Worm (Caenorhabditis elegans) whole organism, L1 larva: ENCODE results near the gene B0035.21.

ENCODE experiments used
- C04F5.9 ChIP-seq: sonication (generic microtip); optimal IDR thresholded peaks from 2 replicates; lab custom pipeline; 2016; ENCODE audit warnings: missing genetic modification characterization, missing compliant biosample characterization
- C16A3.4 ChIP-seq: fragments of 150-350 bp; optimal IDR thresholded peaks from 2 replicates; lab custom pipeline; 2014; ENCODE audit warnings: missing biosample characterization, missing genetic modification characterization
- C34B4.2 ChIP-seq: sonication (generic microtip); optimal IDR thresholded peaks from 2 replicates; lab custom pipeline; 2017; ENCODE audit warnings: mild to moderate bottlenecking, missing genetic modification characterization, missing compliant biosample characterization
- aha-1 ChIP-seq: fragments of 150-350 bp; optimal IDR thresholded peaks from 2 replicates; lab custom pipeline; 2014; ENCODE audit warnings: missing biosample characterization, missing genetic modification characterization
- aly-2 ChIP-seq: fragments of 150-350 bp; optimal IDR thresholded peaks from 2 replicates; lab custom pipeline; 2014; ENCODE audit warnings: missing biosample characterization, missing genetic modification characterization
- ama-1 ChIP-seq: fragments of 150-350 bp; optimal IDR thresholded peaks from 2 replicates; lab custom pipeline; 2014
- ceh-8 ChIP-seq: fragments of 200-800 bp; sonication (Bioruptor generic); optimal IDR thresholded peaks from 2 replicates; lab custom pipeline; 2018; ENCODE audit warnings: mild to moderate bottlenecking, missing genetic modification characterization, moderate library complexity, missing compliant biosample characterization
- ces-1 ChIP-seq: fragments of 150-350 bp; optimal IDR thresholded peaks from 2 replicates; lab custom pipeline; 2014; ENCODE audit warnings: missing biosample characterization, missing genetic modification reagents, missing genetic modification characterization
- dsc-1 ChIP-seq: sonication (generic microtip); optimal IDR thresholded peaks from 2 replicates; lab custom pipeline; 2016; ENCODE audit warnings: mild to moderate bottlenecking, missing genetic modification characterization, missing compliant biosample characterization
- efl-1 ChIP-seq, 4 experiments: fragments of 150-350 bp; optimal IDR thresholded peaks in 3 of 4; peaks in 1 of 4; 1 replicate in 1 of 4; 2 replicates in 3 of 4; lab custom pipeline; 2014; ENCODE audit warnings: missing biosample characterization in 2 of 4, missing genetic modification characterization in 2 of 4, missing genetic modification reagents in 2 of 4
- elt-3 ChIP-seq, 6 experiments: fragments of 150-350 bp in 1 of 6; sonication (generic microtip); optimal IDR thresholded peaks; 2 replicates each; lab custom pipeline; 2017 to 2018; ENCODE audit warnings: missing biosample characterization in 6 of 6, missing genetic modification characterization in 6 of 6, inconsistent platforms in 1 of 6
- ets-5 ChIP-seq: fragments of 200-800 bp; sonication (Bioruptor generic); IDR thresholded peaks from 2 replicates; pipeline ENCODE4 v1.3.6; 2022; ENCODE audit warnings: missing genetic modification characterization, missing compliant biosample characterization
- fkh-10 ChIP-seq: sonication (generic microtip); optimal IDR thresholded peaks from 2 replicates; lab custom pipeline; 2017; ENCODE audit warnings: missing biosample characterization, missing genetic modification reagents, missing genetic modification characterization
- fos-1 ChIP-seq: fragments of 150-350 bp; optimal IDR thresholded peaks from 2 replicates; lab custom pipeline; 2014; ENCODE audit warnings: missing biosample characterization, missing genetic modification characterization
- grh-1 ChIP-seq: fragments of 200-800 bp; sonication (Bioruptor generic); IDR thresholded peaks from 2 replicates; pipeline ENCODE4 v1.3.6; 2022; ENCODE audit warnings: missing genetic modification reagents, missing genetic modification characterization, missing compliant biosample characterization
- hlh-4 ChIP-seq: sonication (generic microtip); optimal IDR thresholded peaks from 2 replicates; lab custom pipeline; 2016; ENCODE audit warnings: mild to moderate bottlenecking, missing genetic modification characterization, missing compliant biosample characterization
- isw-1 ChIP-seq: fragments of 200-800 bp; sonication (Bioruptor generic); IDR thresholded peaks from 2 replicates; pipeline ENCODE4 v1.3.6; 2022; ENCODE audit warnings: missing genetic modification characterization, missing compliant biosample characterization
- jun-1 ChIP-seq: fragments of 150-350 bp; optimal IDR thresholded peaks from 2 replicates; lab custom pipeline; 2014; ENCODE audit warnings: missing biosample characterization, missing genetic modification reagents, missing genetic modification characterization
- lin-13 ChIP-seq: fragments of 150-350 bp; optimal IDR thresholded peaks from 2 replicates; lab custom pipeline; 2014; ENCODE audit warnings: missing biosample characterization, missing genetic modification reagents, missing genetic modification characterization
- lin-15B ChIP-seq: fragments of 150-350 bp; sonication (generic microtip); optimal IDR thresholded peaks from 3 replicates; lab custom pipeline; 2014; ENCODE audit warnings: missing biosample characterization, missing genetic modification characterization
- lin-35 ChIP-seq, 2 experiments: fragments of 150-350 bp; optimal IDR thresholded peaks; 2 replicates each; lab custom pipeline; 2014; ENCODE audit warnings: missing biosample characterization in 2 of 2, missing genetic modification characterization in 2 of 2, missing genetic modification reagents in 2 of 2
- lsy-2 ChIP-seq, 2 experiments: fragments of 150-350 bp; optimal IDR thresholded peaks; 2 replicates each; lab custom pipeline; 2014; ENCODE audit warnings: missing biosample characterization in 2 of 2, missing genetic modification characterization in 2 of 2
- mab-9 ChIP-seq: fragments of 200-800 bp; sonication (Bioruptor generic); IDR thresholded peaks from 2 replicates; pipeline ENCODE4 v1.3.6; 2022; ENCODE audit warnings: missing genetic modification reagents, missing genetic modification characterization, missing compliant biosample characterization
- mdl-1 ChIP-seq, 2 experiments: fragments of 150-350 bp; optimal IDR thresholded peaks; 2 replicates each; lab custom pipeline; 2014 to 2017; ENCODE audit warnings: missing biosample characterization in 2 of 2, missing genetic modification characterization in 2 of 2, inconsistent platforms in 1 of 2
- mef-2 ChIP-seq: fragments of 150-350 bp; optimal IDR thresholded peaks from 2 replicates; lab custom pipeline; 2014; ENCODE audit warnings: missing biosample characterization, missing genetic modification characterization
- mep-1 ChIP-seq: fragments of 150-350 bp; optimal IDR thresholded peaks from 2 replicates; lab custom pipeline; 2014; ENCODE audit warnings: missing biosample characterization, missing genetic modification characterization
- nhr-11 ChIP-seq: fragments of 150-350 bp; optimal IDR thresholded peaks from 2 replicates; lab custom pipeline; 2014; ENCODE audit warnings: missing biosample characterization, missing genetic modification characterization
- nhr-12 ChIP-seq: sonication (generic microtip); optimal IDR thresholded peaks from 2 replicates; lab custom pipeline; 2017; ENCODE audit warnings: missing biosample characterization, missing genetic modification characterization
- nhr-19 ChIP-seq: fragments of 200-800 bp; sonication (Bioruptor generic); conservative IDR thresholded peaks from 2 replicates; pipeline ENCODE4 v1.3.6; 2022; ENCODE audit warnings: missing genetic modification characterization, missing compliant biosample characterization
- nhr-20 ChIP-seq: sonication (generic microtip); optimal IDR thresholded peaks from 2 replicates; lab custom pipeline; 2016; ENCODE audit warnings: mild to moderate bottlenecking, missing genetic modification characterization, missing compliant biosample characterization
- nhr-28 ChIP-seq: fragments of 150-350 bp; optimal IDR thresholded peaks from 2 replicates; lab custom pipeline; 2014; ENCODE audit warnings: missing biosample characterization, missing genetic modification characterization
- nhr-71 ChIP-seq: sonication (generic microtip); optimal IDR thresholded peaks from 2 replicates; lab custom pipeline; 2016; ENCODE audit warnings: mild to moderate bottlenecking, missing genetic modification characterization, moderate library complexity, missing compliant biosample characterization
- nhr-76 ChIP-seq: sonication (generic microtip); optimal IDR thresholded peaks from 2 replicates; lab custom pipeline; 2017; ENCODE audit warnings: missing biosample characterization, missing genetic modification characterization
- nhr-77 ChIP-seq: fragments of 150-350 bp; optimal IDR thresholded peaks from 2 replicates; lab custom pipeline; 2014; ENCODE audit warnings: missing biosample characterization, missing genetic modification characterization
- nhr-84 ChIP-seq: sonication (generic microtip); optimal IDR thresholded peaks from 2 replicates; lab custom pipeline; 2017; ENCODE audit warnings: missing biosample characterization, missing genetic modification characterization
- pag-3 ChIP-seq: sonication (generic microtip); optimal IDR thresholded peaks from 2 replicates; lab custom pipeline; 2017; ENCODE audit warnings: missing genetic modification characterization, mild to moderate bottlenecking, missing compliant biosample characterization, antibody characterized with exemption, borderline replicate concordance; ENCODE audit not compliant: insufficient read depth
- pax-3 ChIP-seq: fragments of 200-800 bp; sonication (Bioruptor generic); optimal IDR thresholded peaks from 2 replicates; lab custom pipeline; 2018; ENCODE audit warnings: mild to moderate bottlenecking, missing genetic modification characterization, moderate library complexity, missing compliant biosample characterization
- skn-1 ChIP-seq: fragments of 150-350 bp; optimal IDR thresholded peaks from 2 replicates; lab custom pipeline; 2014; ENCODE audit warnings: missing biosample characterization, missing genetic modification characterization
- snpc-4 ChIP-seq: fragments of 150-350 bp; optimal IDR thresholded peaks from 2 replicates; lab custom pipeline; 2014; ENCODE audit warnings: missing biosample characterization, missing genetic modification characterization
- sox-4 ChIP-seq: sonication (generic microtip); optimal IDR thresholded peaks from 2 replicates; lab custom pipeline; 2016; ENCODE audit warnings: missing genetic modification characterization, missing compliant biosample characterization
- swsn-7 ChIP-seq: sonication (generic microtip); optimal IDR thresholded peaks from 2 replicates; lab custom pipeline; 2016; ENCODE audit warnings: missing genetic modification characterization, missing compliant biosample characterization
- tlp-1 ChIP-seq: fragments of 150-350 bp; optimal IDR thresholded peaks from 2 replicates; lab custom pipeline; 2014; ENCODE audit warnings: missing biosample characterization, missing genetic modification characterization
- unc-130 ChIP-seq: fragments of 150-350 bp; optimal IDR thresholded peaks from 2 replicates; lab custom pipeline; 2017; ENCODE audit warnings: missing biosample characterization, missing genetic modification characterization, inconsistent platforms
- unc-30 ChIP-seq: sonication (generic microtip); optimal IDR thresholded peaks from 2 replicates; lab custom pipeline; 2017; ENCODE audit warnings: missing biosample characterization, missing genetic modification characterization
- unc-62 ChIP-seq: fragments of 150-350 bp; optimal IDR thresholded peaks from 2 replicates; lab custom pipeline; 2014; ENCODE audit warnings: missing biosample characterization, missing genetic modification reagents, missing genetic modification characterization
- unc-86 ChIP-seq: sonication (generic microtip); optimal IDR thresholded peaks from 2 replicates; lab custom pipeline; 2016; ENCODE audit warnings: missing genetic modification characterization, missing compliant biosample characterization
- unc-98 ChIP-seq: fragments of 200-800 bp; sonication (Bioruptor generic); IDR thresholded peaks from 2 replicates; pipeline ENCODE4 v1.3.6; 2022; ENCODE audit warnings: missing genetic modification characterization, missing compliant biosample characterization
- vab-15 ChIP-seq: sonication (generic microtip); optimal IDR thresholded peaks from 2 replicates; lab custom pipeline; 2017; ENCODE audit warnings: missing genotype, mild to moderate bottlenecking, missing genetic modification characterization, missing compliant biosample characterization
- xbp-1 ChIP-seq: sonication (generic microtip); optimal IDR thresholded peaks from 2 replicates; lab custom pipeline; 2016; ENCODE audit warnings: missing genetic modification characterization, missing compliant biosample characterization
- zag-1 ChIP-seq: fragments of 150-350 bp; optimal IDR thresholded peaks from 2 replicates; lab custom pipeline; 2014; ENCODE audit warnings: missing biosample characterization, missing genetic modification characterization
- zip-4 ChIP-seq: fragments of 200-800 bp; sonication (Bioruptor generic); optimal IDR thresholded peaks from 2 replicates; lab custom pipeline; 2018; ENCODE audit warnings: mild to moderate bottlenecking, missing genetic modification characterization, moderate library complexity, missing compliant biosample characterization
- ztf-11 ChIP-seq, 2 experiments: sonication (generic microtip); optimal IDR thresholded peaks; 2 replicates each; lab custom pipeline; 2016 to 2017; ENCODE audit warnings: missing genetic modification characterization in 2 of 2, missing biosample characterization in 1 of 2, missing compliant biosample characterization in 1 of 2

B0035.21 gene

ce11 chrIV:11313880-11314279, 13.2 kb upstream of the B0035.21 start, which contains the start of gene dnj-2:
Gene dnj-2 (minus strand): TSS chrIV:11313980.
- TF ChIP-seq elt-3 (tag; optimal IDR thresholded peaks at IDR 0.05; lab: Kevin White, UChicago) = no peak
- TF ChIP-seq unc-62 (GFP tag; lab: Kevin White, UChicago) = no peak
- no peak for TF ChIP-seq nhr-19 (GFP tag; lab: Robert Waterston, UW)
- TF ChIP-seq C16A3.4 (tag; lab: Kevin White, UChicago) = no peak
- no peak for TF ChIP-seq mep-1 (tag; lab: Kevin White, UChicago)
- no peak for TF ChIP-seq pag-3 (tag; lab: Kevin White, UChicago)
- no peak for TF ChIP-seq nhr-11
- TF ChIP-seq grh-1 = no peak
- TF ChIP-seq nhr-71 = no peak
- TF ChIP-seq unc-30 = no peak
- TF ChIP-seq nhr-76 (tag; lab: Kevin White, UChicago) = no peak
- no peak for TF ChIP-seq pax-3 (tag; lab: Kevin White, UChicago)
- no peak for TF ChIP-seq zag-1 (tag; lab: Kevin White, UChicago)
- no peak for TF ChIP-seq dsc-1 (tag; lab: Kevin White, UChicago)
- TF ChIP-seq nhr-77 (tag; lab: Kevin White, UChicago) = no peak
- TF ChIP-seq unc-86 (tag; lab: Kevin White, UChicago) = no peak
- TF ChIP-seq jun-1 (tag; lab: Kevin White, UChicago) = no peak
- TF ChIP-seq, all 84 proteins: peak for 0

DNA sequence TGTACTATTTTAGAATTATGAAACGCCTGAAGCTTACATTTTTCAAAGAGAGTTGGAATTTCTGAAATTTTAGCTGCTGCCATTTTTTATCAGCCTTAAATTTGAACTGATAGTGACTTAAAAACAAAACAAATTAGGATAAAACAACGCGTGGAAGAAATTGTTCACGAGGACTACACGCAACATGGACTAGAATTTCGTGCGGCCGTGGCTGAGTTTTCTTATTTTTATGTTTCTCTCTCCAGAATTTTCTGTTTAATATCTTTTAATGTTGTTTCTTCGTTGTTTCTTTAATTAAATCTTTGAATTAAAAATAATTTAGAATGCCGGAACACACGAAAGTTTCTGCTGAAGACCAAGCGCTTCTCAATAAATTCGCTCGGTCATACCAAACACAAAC, 12.2 kb upstream of the B0035.21 start, which contains the start of the genes B0035.3, B0035.22 and pfd-4:
B0035.3 (minus strand) TSS at position 114 of the 400 bp plus-strand sequence.
B0035.22 (plus strand) TSS at position 269 of the 400 bp plus-strand sequence.
pfd-4 (plus strand) TSS at position 323 of the 400 bp plus-strand sequence.
- no peak for TF ChIP-seq vab-15 (tag; lab: Kevin White, UChicago)
- TF ChIP-seq unc-130 (tag; lab: Kevin White, UChicago) = peak; percentile 45
- no peak for TF ChIP-seq lin-13
- peak; percentile 33 for TF ChIP-seq aly-2 (tag; lab: Kevin White, UChicago)
- peak; percentile 77 for TF ChIP-seq swsn-7 (tag; lab: Kevin White, UChicago)
- TF ChIP-seq tlp-1 (tag; lab: Kevin White, UChicago) = no peak
- no peak for TF ChIP-seq hlh-4
- no peak for TF ChIP-seq fkh-10
- peak; percentile 77 for TF ChIP-seq lin-15B (tag; lab: Kevin White, UChicago)
- TF ChIP-seq C34B4.2 = no peak
- no peak for TF ChIP-seq nhr-28 (tag; lab: Kevin White, UChicago)
- TF ChIP-seq unc-98 = no peak
- no peak for TF ChIP-seq zag-1 (tag; lab: Kevin White, UChicago)
- TF ChIP-seq snpc-4 = peak; percentile 44
- TF ChIP-seq mdl-1 (tag; optimal IDR thresholded peaks at IDR 0.05; lab: Kevin White, UChicago) = peak in 1 of 2 experiments; percentile 3
- no peak for TF ChIP-seq zip-4
- no peak for TF ChIP-seq aha-1 (tag; lab: Kevin White, UChicago)
- no peak for TF ChIP-seq skn-1 (tag; lab: Kevin White, UChicago)
- no peak for TF ChIP-seq mab-9 (GFP tag; lab: Robert Waterston, UW)
- TF ChIP-seq ceh-8 = no peak
- TF ChIP-seq efl-1 (optimal IDR thresholded peaks at IDR 0.05; lab: Kevin White, UChicago) = peak; percentile 14 to 60
- peak; percentile 45 to 73 for TF ChIP-seq efl-1 (GFP tag; optimal IDR thresholded peaks at IDR 0.05 in 1 of 2; lab: Kevin White, UChicago)
- TF ChIP-seq nhr-84 = no peak
- no peak for TF ChIP-seq nhr-76 (tag; lab: Kevin White, UChicago)
- TF ChIP-seq nhr-20 (tag; lab: Kevin White, UChicago) = peak; percentile 70
- TF ChIP-seq isw-1 (GFP tag; lab: Robert Waterston, UW) = no peak
- TF ChIP-seq ztf-11 (tag; optimal IDR thresholded peaks at IDR 0.05; lab: Kevin White, UChicago) = peak in 1 of 2 experiments; percentile 83
- peak; percentile 80 for TF ChIP-seq dsc-1 (tag; lab: Kevin White, UChicago)
- TF ChIP-seq nhr-12 (tag; lab: Kevin White, UChicago) = no peak
- TF ChIP-seq pax-3 (tag; lab: Kevin White, UChicago) = peak; percentile 73
- TF ChIP-seq lin-35 (GFP tag; optimal IDR thresholded peaks at IDR 0.05; lab: Kevin White, UChicago) = peak; percentile 35 to 50
- TF ChIP-seq xbp-1 (tag; lab: Kevin White, UChicago) = peak; percentile 72
- TF ChIP-seq fos-1 (tag; lab: Kevin White, UChicago) = peak; percentile 11
- TF ChIP-seq unc-86 (tag; lab: Kevin White, UChicago) = peak; percentile 49
- TF ChIP-seq lsy-2 (tag; optimal IDR thresholded peaks at IDR 0.05; lab: Kevin White, UChicago) = peak; percentile 70 to 79
- peak; percentile 67 for TF ChIP-seq sox-4 (tag; lab: Kevin White, UChicago)
- TF ChIP-seq unc-30 = no peak
- TF ChIP-seq C04F5.9 (tag; lab: Kevin White, UChicago) = peak; percentile 73
- TF ChIP-seq mef-2 (tag; lab: Kevin White, UChicago) = no peak
- no peak for TF ChIP-seq ces-1 (GFP tag; lab: Kevin White, UChicago)
- peak in 2 of 6 experiments; percentile 16 to 54 for TF ChIP-seq elt-3 (tag; optimal IDR thresholded peaks at IDR 0.05; lab: Kevin White, UChicago)
- no peak for TF ChIP-seq ets-5 (GFP tag; lab: Robert Waterston, UW)
- TF ChIP-seq ama-1 (lab: Kevin White, UChicago) = no peak
